Worm (Caenorhabditis elegans): ENCODE data around the gene ZK813.6.
A peak's percentile ranks its signal among the peaks of the same experiment; 100 is the strongest.

ZK813.6 gene

ce11 chrX:3467004-3467761 lies 42.6 kb downstream of the ZK813.6 start:
- TF ChIP-seq unc-130 (GFP tag; optimal IDR thresholded peaks at IDR 0.05) (no peak), aha-1 (tag) (no peak), ceh-20 (GFP tag; IDR thresholded peaks at IDR 0.05) (no peak), F37D6.2 (tag; optimal IDR thresholded peaks at IDR 0.05) (no peak), ceh-82 (tag; optimal IDR thresholded peaks at IDR 0.05) (no peak), ceh-44 (GFP tag; IDR thresholded peaks at IDR 0.05) (no peak), mes-2 (tag; optimal IDR thresholded peaks at IDR 0.05; ENCODE audit: poor library complexity, severe bottlenecking) (no peak)

ce11 chrX:3467958-3468357 lies 43.3 kb downstream of the ZK813.6 start:
- TF ChIP-seq nhr-111 (GFP tag; optimal IDR thresholded peaks at IDR 0.05) (no peak), mes-2 (tag; optimal IDR thresholded peaks at IDR 0.05; ENCODE audit: poor library complexity, severe bottlenecking) (peak; percentile 26), hlh-11 (tag; optimal IDR thresholded peaks at IDR 0.05) (peak; percentile 10), set-16 (GFP tag; IDR thresholded peaks at IDR 0.05) (peak; percentile 66), hlh-30 (tag; optimal IDR thresholded peaks at IDR 0.05; ENCODE audit: insufficient read depth) (peak; percentile 15), aha-1 (tag) (peak; percentile 79), daf-19 (GFP tag; conservative IDR thresholded peaks at IDR 0.05) (no peak)

- TF ChIP-seq ceh-28 (tag; optimal IDR thresholded peaks at IDR 0.05), result no peak
- no peak for TF ChIP-seq hlh-11 (tag; optimal IDR thresholded peaks at IDR 0.05)
- TF ChIP-seq ctbp-1 (GFP tag; IDR thresholded peaks at IDR 0.05), result peak; percentile 69; the same call in 1 of the 2 replicates
- TF ChIP-seq ces-1 (GFP tag; optimal IDR thresholded peaks at IDR 0.05), result peak; percentile 78
- no peak for TF ChIP-seq zip-11 (GFP tag; IDR thresholded peaks at IDR 0.05)
- peak; percentile 29; the same call in 1 of the 2 replicates for TF ChIP-seq set-16 (GFP tag; IDR thresholded peaks at IDR 0.05)
Observed at ce11 chrX:3469332-3469731, 44.7 kb downstream of the ZK813.6 start.

ce11 chrX:3470307-3470706 lies 45.7 kb downstream of the ZK813.6 start:
- TF ChIP-seq unc-62 (GFP tag; optimal IDR thresholded peaks at IDR 0.05 in 1 of 2) (peak in 1 of 2 experiments; percentile 55), unc-62 (tag; optimal IDR thresholded peaks at IDR 0.05) (no peak), nhr-6 (tag; optimal IDR thresholded peaks at IDR 0.05) (no peak)

ce11 chrX:3472226-3472625 lies 47.6 kb downstream of the ZK813.6 start:
- TF ChIP-seq daf-12 (tag; optimal IDR thresholded peaks at IDR 0.05), result no peak
- no peak for TF ChIP-seq sdz-12 (GFP tag; optimal IDR thresholded peaks at IDR 0.05)
- 0 out of 2 replicates have a peak, but pooled peaks have one; percentile 39 for TF ChIP-seq Y105C5A.15 (GFP tag; IDR thresholded peaks at IDR 0.05)
- no peak for TF ChIP-seq lin-29 (GFP tag; IDR thresholded peaks at IDR 0.05)
- TF ChIP-seq zfp-2 (tag; optimal IDR thresholded peaks at IDR 0.05), result no peak
- no peak for TF ChIP-seq pha-4 (GFP tag; IDR thresholded peaks at IDR 0.05)
- TF ChIP-seq pha-4 (tag; optimal IDR thresholded peaks at IDR 0.05), result peak; percentile 95
- no peak for TF ChIP-seq T20F7.1 (GFP tag; optimal IDR thresholded peaks at IDR 0.05)
- peak; percentile 52; the same call in 1 of the 2 replicates for TF ChIP-seq lin-1 (GFP tag; IDR thresholded peaks at IDR 0.05)
- TF ChIP-seq ZK546.5 (tag; optimal IDR thresholded peaks at IDR 0.05), result no peak
- TF ChIP-seq dpl-1 (GFP tag; optimal IDR thresholded peaks at IDR 0.05), result no peak
- peak; percentile 66 for TF ChIP-seq dve-1 (tag; optimal IDR thresholded peaks at IDR 0.05; ENCODE audit: insufficient read depth)
- no peak for TF ChIP-seq daf-19 (GFP tag; conservative IDR thresholded peaks at IDR 0.05)
- peak; percentile 34 for TF ChIP-seq pqm-1 (tag; optimal IDR thresholded peaks at IDR 0.05)
- TF ChIP-seq daf-16 (GFP tag; optimal IDR thresholded peaks at IDR 0.05), result no peak
- TF ChIP-seq daf-16 (tag; optimal IDR thresholded peaks at IDR 0.05), result peak; percentile 64
- TF ChIP-seq nhr-111 (GFP tag; optimal IDR thresholded peaks at IDR 0.05), result no peak
- no peak for TF ChIP-seq snpc-1.2 (GFP tag; IDR thresholded peaks at IDR 0.05)
- no peak for TF ChIP-seq nhr-48 (tag; optimal IDR thresholded peaks at IDR 0.05)
- TF ChIP-seq mes-2 (tag; optimal IDR thresholded peaks at IDR 0.05; ENCODE audit: poor library complexity, severe bottlenecking), result peak; percentile 64
- peak; percentile 4 for TF ChIP-seq F10B5.3 (tag; optimal IDR thresholded peaks at IDR 0.05)
- TF ChIP-seq rbr-2 (tag; optimal IDR thresholded peaks at IDR 0.05), result peak; percentile 30
- peak; percentile 74 for TF ChIP-seq hlh-11 (tag; optimal IDR thresholded peaks at IDR 0.05)
- peak; percentile 60 for TF ChIP-seq hlh-30 (tag; optimal IDR thresholded peaks at IDR 0.05; ENCODE audit: insufficient read depth)
- peak in 1 of 2 experiments; percentile 74 for TF ChIP-seq mdl-1 (tag; optimal IDR thresholded peaks at IDR 0.05)
- no peak for TF ChIP-seq madf-9 (GFP tag; conservative IDR thresholded peaks at IDR 0.05)
- TF ChIP-seq duxl-1 (tag; optimal IDR thresholded peaks at IDR 0.05; ENCODE audit: poor library complexity), result no peak
- no peak for TF ChIP-seq lin-38 (GFP tag; IDR thresholded peaks at IDR 0.05)
